Worm (Caenorhabditis elegans) whole organism, mixed stage, embryonic: ENCODE results near the gene str-130.

Experiments
- M03D4.4 ChIP-seq: sonication (generic microtip); optimal IDR thresholded peaks from 2 replicates; lab custom pipeline; 2017; ENCODE audit warnings: mild to moderate bottlenecking, missing genetic modification characterization, missing compliant biosample characterization
- bed-3 ChIP-seq: fragments of 200-800 bp; sonication (Bioruptor generic); optimal IDR thresholded peaks from 3 replicates; lab custom pipeline; 2018; ENCODE audit warnings: mild to moderate bottlenecking, missing genetic modification characterization, moderate library complexity, missing compliant biosample characterization
- blmp-1 ChIP-seq: fragments of 150-350 bp; optimal IDR thresholded peaks from 2 replicates; lab custom pipeline; 2014; ENCODE audit warnings: missing biosample characterization, missing genetic modification characterization
- ceh-39 ChIP-seq: fragments of 150-350 bp; optimal IDR thresholded peaks from 2 replicates; lab custom pipeline; 2014; ENCODE audit warnings: missing biosample characterization, missing genetic modification characterization
- ceh-43 ChIP-seq: fragments of 200-800 bp; sonication (Bioruptor generic); optimal IDR thresholded peaks from 2 replicates; lab custom pipeline; 2018; ENCODE audit warnings: mild to moderate bottlenecking, missing genetic modification characterization, moderate library complexity, missing compliant biosample characterization
- ceh-83 ChIP-seq: fragments of 200-800 bp; sonication (Bioruptor generic); optimal IDR thresholded peaks from 2 replicates; lab custom pipeline; 2018; ENCODE audit warnings: mild to moderate bottlenecking, missing genetic modification characterization, missing compliant biosample characterization
- ces-1 ChIP-seq: fragments of 150-350 bp; optimal IDR thresholded peaks from 2 replicates; lab custom pipeline; 2014; ENCODE audit warnings: missing biosample characterization, missing genetic modification reagents, missing genetic modification characterization
- cnd-1 ChIP-seq: fragments of 200-800 bp; sonication (Bioruptor generic); optimal IDR thresholded peaks from 2 replicates; lab custom pipeline; 2018; ENCODE audit warnings: mild to moderate bottlenecking, missing genetic modification characterization, missing compliant biosample characterization
- drap-1 ChIP-seq: fragments of 200-800 bp; sonication (Bioruptor generic); optimal IDR thresholded peaks from 3 replicates; lab custom pipeline; 2018; ENCODE audit warnings: mild to moderate bottlenecking, missing genetic modification characterization, missing compliant biosample characterization
- elt-1 ChIP-seq: sonication (generic microtip); optimal IDR thresholded peaks from 2 replicates; lab custom pipeline; 2017; ENCODE audit warnings: missing genetic modification characterization, mild to moderate bottlenecking, missing compliant biosample characterization, antibody characterized with exemption, moderate library complexity, borderline replicate concordance; ENCODE audit not compliant: insufficient read depth
- elt-3 ChIP-seq: fragments of 150-350 bp; optimal IDR thresholded peaks from 2 replicates; lab custom pipeline; 2014; ENCODE audit warnings: missing biosample characterization, missing genetic modification characterization
- flh-1 ChIP-seq: fragments of 200-800 bp; sonication (Bioruptor generic); optimal IDR thresholded peaks from 2 replicates; lab custom pipeline; 2018; ENCODE audit warnings: mild to moderate bottlenecking, missing genetic modification characterization, moderate library complexity, missing compliant biosample characterization
- ham-2 ChIP-seq: fragments of 200-800 bp; sonication (Bioruptor generic); optimal IDR thresholded peaks from 2 replicates; lab custom pipeline; 2018; ENCODE audit warnings: mild to moderate bottlenecking, missing genetic modification characterization, missing compliant biosample characterization
- hlh-1 ChIP-seq: fragments of 150-350 bp; optimal IDR thresholded peaks from 2 replicates; lab custom pipeline; 2014; ENCODE audit warnings: missing biosample characterization, missing genetic modification reagents, missing genetic modification characterization
- lin-32 ChIP-seq: fragments of 200-800 bp; sonication (Bioruptor generic); optimal IDR thresholded peaks from 2 replicates; lab custom pipeline; 2018; ENCODE audit warnings: mild to moderate bottlenecking, missing genetic modification characterization, missing compliant biosample characterization
- lsy-2 ChIP-seq: fragments of 150-350 bp; optimal IDR thresholded peaks from 2 replicates; lab custom pipeline; 2014; ENCODE audit warnings: missing biosample characterization, missing genetic modification characterization
- mab-5 ChIP-seq: fragments of 150-350 bp; optimal IDR thresholded peaks from 2 replicates; lab custom pipeline; 2014; ENCODE audit warnings: missing biosample characterization, missing genetic modification characterization
- mep-1 ChIP-seq: fragments of 150-350 bp; optimal IDR thresholded peaks from 2 replicates; lab custom pipeline; 2017; ENCODE audit warnings: missing biosample characterization, missing genetic modification reagents, missing genetic modification characterization, inconsistent platforms
- nhr-12 ChIP-seq: fragments of 150-350 bp; optimal IDR thresholded peaks from 2 replicates; lab custom pipeline; 2014; ENCODE audit warnings: missing biosample characterization, missing genetic modification characterization
- nhr-2 ChIP-seq: fragments of 150-350 bp; optimal IDR thresholded peaks from 2 replicates; lab custom pipeline; 2014; ENCODE audit warnings: missing biosample characterization, missing genetic modification characterization
- nhr-237 ChIP-seq: fragments of 150-350 bp; optimal IDR thresholded peaks from 2 replicates; lab custom pipeline; 2014; ENCODE audit warnings: missing biosample characterization, missing genetic modification characterization
- nhr-28 ChIP-seq: fragments of 150-350 bp; optimal IDR thresholded peaks from 2 replicates; lab custom pipeline; 2014; ENCODE audit warnings: missing biosample characterization, missing genetic modification characterization
- nhr-76 ChIP-seq: sonication (generic microtip); optimal IDR thresholded peaks from 2 replicates; lab custom pipeline; 2017; ENCODE audit warnings: missing biosample characterization, missing genetic modification characterization
- pha-4 ChIP-seq: fragments of 150-350 bp; optimal IDR thresholded peaks from 2 replicates; lab custom pipeline; 2018; ENCODE audit warnings: missing biosample characterization, missing genetic modification reagents, missing genetic modification characterization
- sem-2 ChIP-seq: fragments of 200-800 bp; sonication (Bioruptor generic); optimal IDR thresholded peaks from 2 replicates; lab custom pipeline; 2018; ENCODE audit warnings: mild to moderate bottlenecking, missing genetic modification characterization, missing compliant biosample characterization
- snpc-4 ChIP-seq: fragments of 150-350 bp; optimal IDR thresholded peaks from 2 replicates; lab custom pipeline; 2014; ENCODE audit warnings: missing biosample characterization, missing genetic modification characterization
- sptf-1 ChIP-seq: sonication (generic microtip); optimal IDR thresholded peaks from 2 replicates; lab custom pipeline; 2017; ENCODE audit warnings: mild to moderate bottlenecking, missing genetic modification characterization, moderate library complexity, missing compliant biosample characterization
- tbx-8 ChIP-seq: fragments of 200-800 bp; sonication (Bioruptor generic); optimal IDR thresholded peaks from 2 replicates; lab custom pipeline; 2018; ENCODE audit warnings: mild to moderate bottlenecking, missing genetic modification characterization, moderate library complexity, missing compliant biosample characterization
- unc-120 ChIP-seq: sonication (generic microtip); optimal IDR thresholded peaks from 2 replicates; lab custom pipeline; 2017; ENCODE audit warnings: missing genetic modification characterization, missing compliant biosample characterization; ENCODE audit not compliant: poor library complexity, severe bottlenecking
- unc-39 ChIP-seq: fragments of 150-350 bp; optimal IDR thresholded peaks from 2 replicates; lab custom pipeline; 2014; ENCODE audit warnings: missing biosample characterization, missing genetic modification characterization
- unc-62 ChIP-seq: fragments of 150-350 bp; optimal IDR thresholded peaks from 2 replicates; lab custom pipeline; 2014; ENCODE audit warnings: missing biosample characterization, missing genetic modification reagents, missing genetic modification characterization
- zip-8 ChIP-seq: fragments of 150-350 bp; optimal IDR thresholded peaks from 2 replicates; lab custom pipeline; 2014; ENCODE audit warnings: missing biosample characterization, missing genetic modification characterization
- ztf-11 ChIP-seq: fragments of 150-350 bp; optimal IDR thresholded peaks from 2 replicates; lab custom pipeline; 2014; ENCODE audit warnings: missing biosample characterization, missing genetic modification characterization

Gene str-130

ce11 chrV:8067800-8068199 is 22.7 kb downstream of the str-130 start, which contains the start of gene str-140:
str-140 (minus strand) TSS chrV:8067900.
- no peak for TF ChIP-seq nhr-2 (tag; lab: Kevin White, UChicago)
- no peak for TF ChIP-seq zip-8 (tag; lab: Kevin White, UChicago)
- TF ChIP-seq blmp-1 (tag; lab: Kevin White, UChicago) = no peak
- TF ChIP-seq ztf-11 (tag; lab: Kevin White, UChicago) = no peak
- TF ChIP-seq mep-1 (tag; lab: Kevin White, UChicago) = no peak
- TF ChIP-seq lsy-2 = no peak
- TF ChIP-seq pha-4 (tag; lab: Kevin White, UChicago) = no peak
- no peak for TF ChIP-seq elt-1 (tag; lab: Kevin White, UChicago)
- TF ChIP-seq hlh-1 (tag; lab: Kevin White, UChicago) = no peak
- TF ChIP-seq flh-1 (GFP tag; lab: Kevin White, UChicago) = no peak
- TF ChIP-seq ces-1 (GFP tag; lab: Kevin White, UChicago) = no peak
- no peak for TF ChIP-seq elt-3
- no peak for TF ChIP-seq nhr-237 (tag; lab: Kevin White, UChicago)
- TF ChIP-seq tbx-8 (GFP tag; lab: Kevin White, UChicago) = no peak
- no peak for TF ChIP-seq unc-39 (tag; lab: Kevin White, UChicago)
- TF ChIP-seq drap-1 (GFP tag; lab: Kevin White, UChicago) = no peak
- no peak for TF ChIP-seq ham-2 (GFP tag; lab: Kevin White, UChicago)
- TF ChIP-seq M03D4.4 (tag; lab: Kevin White, UChicago) = no peak
- no peak for TF ChIP-seq nhr-12 (tag; lab: Kevin White, UChicago)

- no peak for TF ChIP-seq tbx-8 (GFP tag; lab: Kevin White, UChicago)
- no peak for TF ChIP-seq nhr-2 (tag; lab: Kevin White, UChicago)
- TF ChIP-seq lin-32 (GFP tag; lab: Kevin White, UChicago) = no peak
- no peak for TF ChIP-seq ztf-11 (tag; lab: Kevin White, UChicago)
- TF ChIP-seq nhr-28 (tag; lab: Kevin White, UChicago) = no peak
- no peak for TF ChIP-seq lsy-2
- TF ChIP-seq sem-2 (GFP tag; lab: Kevin White, UChicago) = no peak
- no peak for TF ChIP-seq blmp-1 (tag; lab: Kevin White, UChicago)
- no peak for TF ChIP-seq unc-62 (GFP tag; lab: Kevin White, UChicago)
- TF ChIP-seq flh-1 (GFP tag; lab: Kevin White, UChicago) = no peak
- no peak for TF ChIP-seq ceh-39 (tag; lab: Kevin White, UChicago)
- no peak for TF ChIP-seq M03D4.4 (tag; lab: Kevin White, UChicago)
- TF ChIP-seq snpc-4 (tag; lab: Kevin White, UChicago) = no peak
- no peak for TF ChIP-seq unc-120 (tag; lab: Kevin White, UChicago)
- no peak for TF ChIP-seq ces-1 (GFP tag; lab: Kevin White, UChicago)
Observed at ce11 chrV:8062074-8062473, 28.4 kb downstream of the str-130 start, which contains the start of gene str-139. str-139 (minus strand) TSS chrV:8062174.

- TF ChIP-seq blmp-1 (tag; lab: Kevin White, UChicago) (no peak), nhr-237 (tag; lab: Kevin White, UChicago) (no peak), ceh-83 (GFP tag; lab: Kevin White, UChicago) (no peak), lsy-2 (no peak), zip-8 (tag; lab: Kevin White, UChicago) (no peak), mab-5 (no peak), elt-3 (no peak), sem-2 (GFP tag; lab: Kevin White, UChicago) (no peak)
Observed at ce11 chrV:8058359-8058758, 32.1 kb downstream of the str-130 start, which contains the start of gene str-138. str-138 (plus strand) TSS chrV:8058659.

DNA sequence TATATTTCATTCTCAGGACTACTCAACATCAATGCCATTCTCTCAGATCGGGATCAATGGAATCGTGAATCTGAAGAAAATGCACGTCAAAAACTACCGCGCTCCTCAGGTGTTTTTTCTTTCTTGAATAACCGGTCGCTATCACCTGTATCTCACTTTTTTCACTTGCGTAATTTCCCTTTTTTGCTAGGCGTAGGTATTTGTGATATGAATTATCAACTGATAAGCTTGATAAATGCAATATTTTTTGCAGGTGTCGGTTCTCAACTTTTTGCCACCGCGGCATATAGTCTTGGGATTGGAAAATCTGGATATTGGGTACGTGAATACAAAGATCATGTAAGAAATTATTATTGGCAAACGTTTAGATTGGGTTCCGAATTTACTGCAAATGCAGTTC is 35.3 kb downstream of the str-130 start:
- TF ChIP-seq ces-1 (GFP tag; lab: Kevin White, UChicago) (no peak), unc-39 (tag; lab: Kevin White, UChicago) (no peak), elt-1 (tag; lab: Kevin White, UChicago) (no peak), nhr-2 (tag; lab: Kevin White, UChicago) (no peak), blmp-1 (tag; lab: Kevin White, UChicago) (no peak), sptf-1 (tag; lab: Kevin White, UChicago) (no peak)
- TF ChIP-seq, all 35 proteins: peak for 0

- TF ChIP-seq ceh-43 = no peak
- no peak for TF ChIP-seq bed-3 (GFP tag; lab: Kevin White, UChicago)
- TF ChIP-seq sptf-1 (tag; lab: Kevin White, UChicago) = no peak
- TF ChIP-seq lsy-2 = no peak
- TF ChIP-seq unc-120 (tag; lab: Kevin White, UChicago) = no peak
- TF ChIP-seq ceh-39 (tag; lab: Kevin White, UChicago) = no peak
- no peak for TF ChIP-seq nhr-76 (tag; lab: Kevin White, UChicago)
- no peak for TF ChIP-seq sem-2 (GFP tag; lab: Kevin White, UChicago)
- no peak for TF ChIP-seq drap-1 (GFP tag; lab: Kevin White, UChicago)
- TF ChIP-seq cnd-1 = no peak
- TF ChIP-seq nhr-28 (tag; lab: Kevin White, UChicago) = no peak
- TF ChIP-seq nhr-12 (tag; lab: Kevin White, UChicago) = no peak
- no peak for TF ChIP-seq mep-1 (tag; lab: Kevin White, UChicago)
- no peak for TF ChIP-seq lin-32 (GFP tag; lab: Kevin White, UChicago)
- TF ChIP-seq ces-1 (GFP tag; lab: Kevin White, UChicago) = no peak
- no peak for TF ChIP-seq tbx-8 (GFP tag; lab: Kevin White, UChicago)
- no peak for TF ChIP-seq mab-5
- TF ChIP-seq unc-39 (tag; lab: Kevin White, UChicago) = no peak
Observed at ce11 chrV:8054130-8054529, 36.4 kb downstream of the str-130 start, which contains the start of gene ZC513.2. ZC513.2 (plus strand) TSS chrV:8054430.
